Fruit fly (Drosophila melanogaster) whole organism, embryonic: ENCODE measurements around the gene dnc.

ENCODE experiments used
- Ada2b ChIP-seq: fragments of 200-800 bp; sonication (Bioruptor generic); IDR thresholded peaks from 2 replicates; pipeline ENCODE4 v1.3.6; 2022; ENCODE audit warnings: missing biosample characterization, missing genetic modification characterization
- Awh ChIP-seq: fragments of 200-800 bp; sonication (Bioruptor generic); IDR thresholded peaks from 2 replicates; pipeline ENCODE4, ENCODE4 v1.3.6; 2022; ENCODE audit warnings: missing biosample characterization, missing genetic modification characterization
- CG10321 ChIP-seq: fragments of 200-800 bp; sonication (Bioruptor generic); IDR thresholded peaks from 2 replicates; pipeline ENCODE4 v1.3.6; 2022; ENCODE audit warnings: missing biosample characterization, missing genetic modification characterization
- CG10543 ChIP-seq: fragments of 200-800 bp; sonication (Bioruptor generic); optimal IDR thresholded peaks from 3 replicates; lab custom pipeline; 2017; ENCODE audit warnings: missing biosample characterization, mild to moderate bottlenecking, missing genetic modification characterization, moderate library complexity
- CG11504 ChIP-seq: fragments of 200-800 bp; sonication (Bioruptor generic); optimal IDR thresholded peaks from 3 replicates; lab custom pipeline; 2019; ENCODE audit warnings: missing biosample characterization, mild to moderate bottlenecking, missing genetic modification characterization, moderate library complexity
- CG11695 ChIP-seq: fragments of 200-800 bp; sonication (Bioruptor generic); IDR thresholded peaks from 3 replicates; pipeline ENCODE4 v1.3.6; 2022; ENCODE audit warnings: missing biosample characterization, missing genetic modification characterization
- CG11696 ChIP-seq: fragments of 200-800 bp; sonication (Bioruptor generic); IDR thresholded peaks from 2 replicates; pipeline ENCODE4 v1.3.6; 2022; ENCODE audit warnings: missing biosample characterization, missing genetic modification characterization
- CG13894 ChIP-seq: fragments of 200-800 bp; sonication (Bioruptor generic); optimal IDR thresholded peaks from 3 replicates; lab custom pipeline; 2018; ENCODE audit warnings: missing biosample characterization, mild to moderate bottlenecking, missing genetic modification characterization, moderate library complexity
- CG15269 ChIP-seq: fragments of 200-800 bp; sonication (Bioruptor generic); optimal IDR thresholded peaks from 2 replicates; lab custom pipeline; 2018; ENCODE audit warnings: missing biosample characterization, mild to moderate bottlenecking, missing genetic modification characterization, moderate library complexity
- CG16863 ChIP-seq: fragments of 200-800 bp; sonication (Bioruptor generic); optimal IDR thresholded peaks from 3 replicates; lab custom pipeline; 2016; ENCODE audit warnings: missing biosample characterization, missing genetic modification characterization
- CG17328 ChIP-seq: fragments of 200-800 bp; sonication (Bioruptor generic); IDR thresholded peaks from 2 replicates; pipeline ENCODE4 v1.3.6; 2022; ENCODE audit warnings: missing biosample characterization, missing genetic modification characterization
- CG34376 ChIP-seq: fragments of 200-800 bp; sonication (Bioruptor generic); optimal IDR thresholded peaks from 2 replicates; lab custom pipeline; 2018; ENCODE audit warnings: missing biosample characterization, mild to moderate bottlenecking, missing genetic modification characterization
- CG4854 ChIP-seq: fragments of 200-800 bp; sonication (Bioruptor generic); optimal IDR thresholded peaks from 2 replicates; lab custom pipeline; 2016; ENCODE audit warnings: missing biosample characterization, missing genetic modification characterization, inconsistent platforms
- CG5180 ChIP-seq: fragments of 200-800 bp; sonication (Bioruptor generic); optimal IDR thresholded peaks from 3 replicates; lab custom pipeline; 2017; ENCODE audit warnings: missing biosample characterization, missing genetic modification characterization, mild to moderate bottlenecking, moderate library complexity, missing genetic modification reagents
- CG6689 ChIP-seq: fragments of 200-800 bp; sonication (Bioruptor generic); IDR thresholded peaks from 2 replicates; pipeline ENCODE4 v1.3.6; 2022; ENCODE audit warnings: missing biosample characterization, missing genetic modification characterization
- CG7928 ChIP-seq: fragments of 200-800 bp; sonication (Bioruptor generic); optimal IDR thresholded peaks from 2 replicates; lab custom pipeline; 2017; ENCODE audit warnings: missing biosample characterization, mild to moderate bottlenecking, missing genetic modification characterization
- CG8290 ChIP-seq, 3 experiments: fragments of 200-800 bp; sonication (Bioruptor generic); optimal IDR thresholded peaks; 2 replicates each; lab custom pipeline; 2016 to 2019; ENCODE audit warnings: missing biosample characterization in 3 of 3, missing genetic modification characterization in 3 of 3, mild to moderate bottlenecking in 2 of 3, moderate library complexity in 1 of 3
- CG9876 ChIP-seq: fragments of 200-800 bp; sonication (Bioruptor generic); optimal IDR thresholded peaks from 2 replicates; lab custom pipeline; 2016; ENCODE audit warnings: missing biosample characterization, missing genetic modification characterization
- Hr51 ChIP-seq, 2 experiments: fragments of 200-800 bp; sonication (Bioruptor generic); optimal IDR thresholded peaks; 2 replicates in 1 of 2; 3 replicates in 1 of 2; lab custom pipeline; 2016 to 2018; ENCODE audit warnings: missing biosample characterization in 2 of 2, missing genetic modification characterization in 2 of 2, mild to moderate bottlenecking in 1 of 2, moderate library complexity in 1 of 2
- Ptx1 ChIP-seq: fragments of 200-800 bp; sonication (Bioruptor generic); IDR thresholded peaks from 2 replicates; pipeline ENCODE4 v1.3.6; 2022; ENCODE audit warnings: missing biosample characterization, missing genetic modification characterization
- Rfx ChIP-seq: fragments of 200-800 bp; sonication (Bioruptor generic); IDR thresholded peaks from 2 replicates; pipeline ENCODE4 v1.3.6; 2022; ENCODE audit warnings: missing biosample characterization, missing genetic modification characterization
- Scr ChIP-seq: fragments of 200-800 bp; sonication (Bioruptor generic); IDR thresholded peaks from 2 replicates; pipeline ENCODE4 v1.3.6; 2022; ENCODE audit warnings: missing biosample characterization, missing genetic modification characterization; ENCODE audit not compliant: partially characterized antibody
- Sox102F ChIP-seq: fragments of 200-800 bp; sonication (Bioruptor generic); optimal IDR thresholded peaks from 2 replicates; lab custom pipeline; 2018; ENCODE audit warnings: missing biosample characterization, mild to moderate bottlenecking, missing genetic modification characterization, moderate library complexity
- Vsx1 ChIP-seq: fragments of 200-800 bp; sonication (Bioruptor generic); optimal IDR thresholded peaks from 2 replicates; lab custom pipeline; 2017; ENCODE audit warnings: missing biosample characterization, mild to moderate bottlenecking, missing genetic modification characterization, missing genetic modification reagents
- abd-A ChIP-seq: fragments of 200-800 bp; sonication (Bioruptor generic); optimal IDR thresholded peaks from 3 replicates; lab custom pipeline; 2019; ENCODE audit warnings: missing biosample characterization, mild to moderate bottlenecking, missing genetic modification characterization, moderate library complexity
- al ChIP-seq: fragments of 200-800 bp; sonication (Bioruptor generic); IDR thresholded peaks from 2 replicates; pipeline ENCODE4 v1.3.6; 2022; ENCODE audit warnings: missing biosample characterization, missing genetic modification characterization
- crol ChIP-seq: fragments of 200-800 bp; sonication (Bioruptor generic); IDR thresholded peaks from 2 replicates; pipeline ENCODE4 v1.3.6; 2022; ENCODE audit warnings: missing biosample characterization, missing genetic modification characterization
- cwo ChIP-seq: fragments of 200-800 bp; sonication (Bioruptor generic); optimal IDR thresholded peaks from 3 replicates; lab custom pipeline; 2017; ENCODE audit warnings: missing biosample characterization, missing genetic modification characterization, mild to moderate bottlenecking, moderate library complexity, missing genetic modification reagents
- exex ChIP-seq: fragments of 200-800 bp; sonication (Bioruptor generic); optimal IDR thresholded peaks from 4 replicates; lab custom pipeline; 2018; ENCODE audit warnings: missing biosample characterization, mild to moderate bottlenecking, missing genetic modification characterization, moderate library complexity
- grau ChIP-seq: fragments of 200-800 bp; optimal IDR thresholded peaks from 3 replicates; lab custom pipeline; 2019; ENCODE audit warnings: missing biosample characterization, mild to moderate bottlenecking, missing genetic modification characterization, moderate library complexity
- grn ChIP-seq: fragments of 200-800 bp; sonication (Bioruptor generic); optimal IDR thresholded peaks from 3 replicates; lab custom pipeline; 2017; ENCODE audit warnings: missing biosample characterization, missing genetic modification characterization
- kah ChIP-seq: fragments of 200-800 bp; sonication (Bioruptor generic); optimal IDR thresholded peaks from 2 replicates; lab custom pipeline; 2018; ENCODE audit warnings: missing biosample characterization, mild to moderate bottlenecking, missing genetic modification characterization
- lab ChIP-seq: fragments of 200-800 bp; sonication (Bioruptor generic); optimal IDR thresholded peaks from 3 replicates; lab custom pipeline; 2017; ENCODE audit warnings: missing biosample characterization, missing genetic modification characterization, mild to moderate bottlenecking, moderate library complexity, missing genetic modification reagents
- lilli ChIP-seq: fragments of 200-800 bp; sonication (Bioruptor generic); optimal IDR thresholded peaks from 3 replicates; lab custom pipeline; 2016; ENCODE audit warnings: missing biosample characterization, missing genetic modification characterization
- mirr ChIP-seq: fragments of 200-800 bp; sonication (Bioruptor generic); optimal IDR thresholded peaks from 3 replicates; lab custom pipeline; 2018; ENCODE audit warnings: missing biosample characterization, mild to moderate bottlenecking, missing genetic modification characterization
- pan ChIP-seq, 4 experiments: fragments of >200 bp in 3 of 4; fragments of 200-800 bp in 1 of 4; sonication (Bioruptor generic) in 1 of 4; optimal IDR thresholded peaks in 3 of 4; IDR thresholded peaks in 1 of 4; 2 replicates each; pipeline versions ENCODE4 v1.3.6 to Lab custom; 2017 to 2022; ENCODE audit warnings: missing biosample characterization in 2 of 4, missing genetic modification characterization in 2 of 4, mixed read lengths in 1 of 4
- pfk ChIP-seq: fragments of 200-800 bp; sonication (Bioruptor generic); optimal IDR thresholded peaks from 2 replicates; lab custom pipeline; 2018; ENCODE audit warnings: missing biosample characterization, mild to moderate bottlenecking, missing genetic modification characterization, moderate library complexity
- phol ChIP-seq: fragments of 200-800 bp; sonication (Bioruptor generic); optimal IDR thresholded peaks from 3 replicates; lab custom pipeline; 2018; ENCODE audit warnings: missing biosample characterization, mild to moderate bottlenecking, missing genetic modification characterization, moderate library complexity
- rib ChIP-seq: fragments of 200-800 bp; sonication (Bioruptor generic); IDR thresholded peaks from 2 replicates; pipeline ENCODE4 v1.3.6; 2022; ENCODE audit warnings: missing biosample characterization, missing genetic modification characterization
- sisA ChIP-seq: fragments of 200-800 bp; sonication (Bioruptor generic); IDR thresholded peaks from 2 replicates; pipeline ENCODE4 v1.3.6; 2022; ENCODE audit warnings: missing biosample characterization, missing genetic modification characterization
- slbo ChIP-seq: fragments of 200-800 bp; sonication (Bioruptor generic); IDR thresholded peaks from 2 replicates; pipeline ENCODE4 v1.3.6; 2022; ENCODE audit warnings: missing biosample characterization, missing genetic modification characterization
- sqz ChIP-seq: fragments of 200-800 bp; sonication (Bioruptor generic); optimal IDR thresholded peaks from 3 replicates; lab custom pipeline; 2018; ENCODE audit warnings: missing biosample characterization, mild to moderate bottlenecking, missing genetic modification characterization
- stc ChIP-seq: fragments of 200-800 bp; sonication (Bioruptor generic); IDR thresholded peaks from 2 replicates; pipeline ENCODE4 v1.3.6; 2022; ENCODE audit warnings: missing biosample characterization, missing genetic modification characterization
- ttk ChIP-seq: fragments of 200-800 bp; sonication (Bioruptor generic); IDR thresholded peaks from 2 replicates; pipeline ENCODE4 v2.1.2; 2022; ENCODE audit warnings: missing biosample characterization, missing genetic modification characterization
- usp ChIP-seq: fragments of >200 bp; optimal IDR thresholded peaks from 2 replicates; lab custom pipeline; 2017; ENCODE audit warnings: missing biosample characterization, missing genetic modification characterization
- wor ChIP-seq: fragments of 200-800 bp; sonication (Bioruptor generic); IDR thresholded peaks from 2 replicates; pipeline ENCODE4 v1.3.6; 2022; ENCODE audit warnings: missing biosample characterization, missing genetic modification characterization

Gene dnc

dm6 chrX:3356289-3356688 is 180.0 kb downstream of the dnc start (continued):
- TF ChIP-seq Vsx1 (GFP tag; lab: Kevin White, UChicago) (peak; percentile 80), CG9876 (GFP tag; lab: Kevin White, UChicago) (no peak), pfk (no peak), rib (peak; percentile 22; the same call in 1 of the 2 replicates), wor (GFP tag; lab: Robert Waterston, UW) (no peak), exex (peak; percentile 44)

DNA sequence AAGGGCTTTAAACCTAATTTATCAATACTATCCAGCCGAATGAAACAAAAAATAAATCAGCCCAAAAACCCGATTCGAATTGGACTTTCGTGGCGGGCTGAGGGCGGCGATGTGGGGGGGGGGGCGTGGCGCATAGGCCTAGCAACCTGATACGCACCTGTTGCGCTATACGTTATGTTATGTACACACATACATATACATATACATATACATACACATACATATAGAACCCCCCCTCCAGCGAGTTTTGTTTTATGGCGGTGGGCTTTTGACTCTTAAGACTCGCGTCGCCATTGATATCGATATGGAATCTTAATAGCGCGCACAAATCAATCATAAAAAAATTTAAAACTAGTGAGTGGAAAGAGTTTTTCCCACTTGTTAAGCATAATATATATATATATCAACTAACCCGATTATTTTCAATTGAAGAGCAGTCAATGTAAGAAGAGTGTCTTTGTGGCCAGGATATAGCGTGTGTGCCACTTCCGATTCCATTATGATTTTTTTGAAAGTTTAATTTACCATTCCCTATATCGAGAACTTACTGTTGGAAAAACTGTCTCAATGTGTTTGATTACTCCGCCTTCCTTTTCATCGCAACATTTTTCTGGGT is 180.8 kb downstream of the dnc start:
- peak; percentile 83 for TF ChIP-seq crol (GFP tag; lab: Robert Waterston, UW)
- no peak for TF ChIP-seq Scr (GFP tag; lab: Robert Waterston, UW)
- peak; percentile 20; the same call in 1 of the 2 replicates for TF ChIP-seq CG6689
- TF ChIP-seq CG5180 (GFP tag; lab: Kevin White, UChicago), result no peak
- peak; percentile 20; the same call in 1 of the 2 replicates for TF ChIP-seq ttk (GFP tag; lab: Robert Waterston, UW)
- TF ChIP-seq phol, result peak; percentile 23
- TF ChIP-seq CG10321, result no peak
- TF ChIP-seq slbo, result peak; percentile 39
- TF ChIP-seq stc (GFP tag; lab: Robert Waterston, UW), result 0 out of 2 replicates have a peak, but pooled peaks have one; percentile 22
- peak; percentile 80 for TF ChIP-seq grau (tag; lab: Kevin White, UChicago)
- TF ChIP-seq lab (GFP tag; lab: Kevin White, UChicago), result peak; percentile 54
- peak; percentile 72 for TF ChIP-seq mirr (GFP tag; lab: Kevin White, UChicago)
- peak; percentile 22 for TF ChIP-seq kah (GFP tag; lab: Kevin White, UChicago)
- peak; percentile 34; the same call in 1 of the 2 replicates for TF ChIP-seq Ptx1 (GFP tag; lab: Robert Waterston, UW)
- 0 out of 3 replicates have a peak, but pooled peaks have one; percentile 18 for TF ChIP-seq CG11695 (GFP tag; lab: Robert Waterston, UW)
- peak; percentile 33 for TF ChIP-seq CG15269 (tag; lab: Kevin White, UChicago)
- peak; percentile 3 for TF ChIP-seq lilli
- no peak for TF ChIP-seq CG7928 (GFP tag; lab: Kevin White, UChicago)
- TF ChIP-seq CG8290 (GFP tag; optimal IDR thresholded peaks at IDR 0.05; lab: Kevin White, UChicago), result no peak
- TF ChIP-seq CG8290 (tag; optimal IDR thresholded peaks at IDR 0.05; lab: Kevin White, UChicago), result peak in 1 of 2 experiments; percentile 60
- peak; percentile 39 for TF ChIP-seq CG10543
- no peak for TF ChIP-seq wor (GFP tag; lab: Robert Waterston, UW)
- peak; percentile 39; the same call in 1 of the 2 replicates for TF ChIP-seq Rfx (GFP tag; lab: Robert Waterston, UW)
- no peak for TF ChIP-seq usp
- peak; percentile 25 for TF ChIP-seq cwo (GFP tag; lab: Kevin White, UChicago)
- TF ChIP-seq CG11504, result peak; percentile 13
- no peak for TF ChIP-seq CG11696
- TF ChIP-seq CG17328 (GFP tag; lab: Robert Waterston, UW), result peak; percentile 48; the same call in 1 of the 2 replicates
- TF ChIP-seq abd-A, result peak; percentile 29
- TF ChIP-seq CG13894, result peak; percentile 55
- peak; percentile 4 for TF ChIP-seq Sox102F (GFP tag; lab: Kevin White, UChicago)
- TF ChIP-seq al (GFP tag; lab: Robert Waterston, UW), result 0 out of 2 replicates have a peak, but pooled peaks have one; percentile 30
- peak; percentile 51 for TF ChIP-seq CG34376 (GFP tag; lab: Kevin White, UChicago)
- no peak for TF ChIP-seq CG4854
- TF ChIP-seq sisA, result peak; percentile 21; the same call in 1 of the 2 replicates
- peak; percentile 38; the same call in 1 of the 2 replicates for TF ChIP-seq Awh
- TF ChIP-seq exex, result peak; percentile 75
- TF ChIP-seq grn (GFP tag; lab: Kevin White, UChicago), result peak; percentile 52
- peak; percentile 36; the same call in 1 of the 2 replicates for TF ChIP-seq Ada2b (GFP tag; lab: Robert Waterston, UW)
- TF ChIP-seq sqz (GFP tag; lab: Kevin White, UChicago), result no peak
- peak in 1 of 2 experiments; percentile 8 for TF ChIP-seq Hr51 (GFP tag; optimal IDR thresholded peaks at IDR 0.05; lab: Kevin White, UChicago)
- no peak for TF ChIP-seq pan (optimal IDR thresholded peaks at IDR 0.05; lab: Kevin White, UChicago)
- TF ChIP-seq pan (GFP tag; optimal IDR thresholded peaks at IDR 0.05 in 1 of 2, IDR thresholded peaks at IDR 0.05 in 1 of 2), result peak in 1 of 2 experiments; percentile 22
- TF ChIP-seq CG16863 (GFP tag; lab: Kevin White, UChicago), result no peak
